Fruit fly (Drosophila melanogaster) whole organism, embryonic: ENCODE results near the gene CG31268.

Experiments used
- Antp ChIP-seq: fragments of 200-800 bp; sonication (Bioruptor generic); optimal IDR thresholded peaks from 3 replicates; lab custom pipeline; 2016; ENCODE audit warnings: missing biosample characterization, missing genetic modification characterization
- Bdp1 ChIP-seq: fragments of 200-800 bp; sonication (Bioruptor generic); optimal IDR thresholded peaks from 3 replicates; lab custom pipeline; 2016; ENCODE audit warnings: missing biosample characterization, missing genetic modification characterization
- CG10147 ChIP-seq: fragments of 200-800 bp; sonication (Bioruptor generic); optimal IDR thresholded peaks from 2 replicates; lab custom pipeline; 2019; ENCODE audit warnings: missing biosample characterization, mild to moderate bottlenecking, missing genetic modification characterization, moderate library complexity
- CG10431 ChIP-seq: fragments of 200-800 bp; sonication (Bioruptor generic); optimal IDR thresholded peaks from 3 replicates; lab custom pipeline; 2018; ENCODE audit warnings: missing biosample characterization, mild to moderate bottlenecking, missing genetic modification characterization
- CG11696 ChIP-seq: fragments of 200-800 bp; sonication (Bioruptor generic); IDR thresholded peaks from 2 replicates; pipeline ENCODE4 v1.3.6; 2022; ENCODE audit warnings: missing biosample characterization, missing genetic modification characterization
- CG12942 ChIP-seq: fragments of 200-800 bp; sonication (Bioruptor generic); optimal IDR thresholded peaks from 3 replicates; lab custom pipeline; 2016; ENCODE audit warnings: missing biosample characterization, missing genetic modification characterization
- CG13287 ChIP-seq: fragments of 200-800 bp; sonication (Bioruptor generic); IDR thresholded peaks from 2 replicates; pipeline ENCODE4 v1.3.6; 2022; ENCODE audit warnings: missing biosample characterization, missing genetic modification characterization; ENCODE audit not compliant: partially characterized antibody
- CG1647 ChIP-seq: fragments of 200-800 bp; sonication (Bioruptor generic); optimal IDR thresholded peaks from 3 replicates; lab custom pipeline; 2016; ENCODE audit warnings: missing biosample characterization, missing genetic modification characterization
- CG16863 ChIP-seq: fragments of 200-800 bp; sonication (Bioruptor generic); optimal IDR thresholded peaks from 3 replicates; lab custom pipeline; 2016; ENCODE audit warnings: missing biosample characterization, missing genetic modification characterization
- CG17359 ChIP-seq: fragments of 200-800 bp; sonication (Bioruptor generic); optimal IDR thresholded peaks from 3 replicates; lab custom pipeline; 2018; ENCODE audit warnings: missing biosample characterization, mild to moderate bottlenecking, missing genetic modification characterization, moderate library complexity
- CG17568 ChIP-seq: fragments of 200-800 bp; sonication (Bioruptor generic); optimal IDR thresholded peaks from 2 replicates; lab custom pipeline; 2018; ENCODE audit warnings: missing biosample characterization, mild to moderate bottlenecking, missing genetic modification characterization, moderate library complexity
- CG1832 ChIP-seq: fragments of 200-800 bp; sonication (Bioruptor generic); optimal IDR thresholded peaks from 2 replicates; lab custom pipeline; 2017; ENCODE audit warnings: missing biosample characterization, mild to moderate bottlenecking, missing genetic modification characterization, inconsistent platforms
- CG2889 ChIP-seq: fragments of 200-800 bp; sonication (Bioruptor generic); IDR thresholded peaks from 3 replicates; pipeline ENCODE4 v1.3.6; 2022; ENCODE audit warnings: missing biosample characterization, missing genetic modification characterization
- CG30431 ChIP-seq: fragments of 200-800 bp; sonication (Bioruptor generic); optimal IDR thresholded peaks from 2 replicates; lab custom pipeline; 2017; ENCODE audit warnings: missing biosample characterization, missing genetic modification characterization
- CG32772 ChIP-seq: fragments of 200-800 bp; sonication (Bioruptor generic); IDR thresholded peaks from 2 replicates; pipeline ENCODE4 v1.3.6; 2022; ENCODE audit warnings: missing biosample characterization, missing genetic modification characterization
- CG33557 ChIP-seq: fragments of 200-800 bp; sonication (Bioruptor generic); optimal IDR thresholded peaks from 2 replicates; lab custom pipeline; 2019; ENCODE audit warnings: missing biosample characterization, mild to moderate bottlenecking, missing genetic modification characterization, moderate library complexity
- CG3726 ChIP-seq: fragments of 200-800 bp; sonication (Bioruptor generic); IDR thresholded peaks from 3 replicates; pipeline ENCODE4, ENCODE4 v1.3.6; 2022; ENCODE audit warnings: missing biosample characterization, missing genetic modification characterization
- CG3838 ChIP-seq: fragments of 200-800 bp; sonication (Bioruptor generic); optimal IDR thresholded peaks from 3 replicates; lab custom pipeline; 2016; ENCODE audit warnings: missing biosample characterization, missing genetic modification characterization
- CG4404 ChIP-seq: fragments of 200-800 bp; sonication (Bioruptor generic); IDR thresholded peaks from 2 replicates; pipeline ENCODE4 v1.3.6; 2022; ENCODE audit warnings: missing biosample characterization, missing genetic modification characterization
- CG7745 ChIP-seq: fragments of 200-800 bp; sonication (Bioruptor generic); optimal IDR thresholded peaks from 2 replicates; lab custom pipeline; 2018; ENCODE audit warnings: missing biosample characterization, mild to moderate bottlenecking, missing genetic modification characterization, moderate library complexity
- CG7786 ChIP-seq: fragments of 200-800 bp; sonication (Bioruptor generic); optimal IDR thresholded peaks from 2 replicates; lab custom pipeline; 2016; ENCODE audit warnings: missing biosample characterization, missing genetic modification characterization
- CG7928 ChIP-seq: fragments of 200-800 bp; sonication (Bioruptor generic); optimal IDR thresholded peaks from 2 replicates; lab custom pipeline; 2017; ENCODE audit warnings: missing biosample characterization, mild to moderate bottlenecking, missing genetic modification characterization
- CG9727 ChIP-seq: fragments of 200-800 bp; sonication (Bioruptor generic); optimal IDR thresholded peaks from 3 replicates; lab custom pipeline; 2017; ENCODE audit warnings: missing biosample characterization, mild to moderate bottlenecking, missing genetic modification characterization
- CG9932 ChIP-seq: fragments of 200-800 bp; sonication (Bioruptor generic); IDR thresholded peaks from 2 replicates; pipeline ENCODE4 v1.3.6; 2022; ENCODE audit warnings: missing biosample characterization, missing genetic modification characterization
- CrebB ChIP-seq: fragments of 200-800 bp; sonication (Bioruptor generic); optimal IDR thresholded peaks from 3 replicates; lab custom pipeline; 2018; ENCODE audit warnings: missing biosample characterization, mild to moderate bottlenecking, missing genetic modification characterization
- D19A ChIP-seq: fragments of 200-800 bp; optimal IDR thresholded peaks from 3 replicates; lab custom pipeline; 2019; ENCODE audit warnings: missing biosample characterization, mild to moderate bottlenecking, missing genetic modification characterization, moderate library complexity
- Eip74EF ChIP-seq, 2 experiments: fragments of 200-800 bp in 1 of 2; fragments of >200 bp in 1 of 2; sonication (Bioruptor generic) in 1 of 2; optimal IDR thresholded peaks; 2 replicates each; lab custom pipeline; 2017 to 2019; ENCODE audit warnings: missing biosample characterization in 2 of 2, missing genetic modification characterization in 2 of 2, mild to moderate bottlenecking in 1 of 2, moderate library complexity in 1 of 2
- HLH3B ChIP-seq: fragments of 200-800 bp; sonication (Bioruptor generic); IDR thresholded peaks from 2 replicates; pipeline ENCODE4 v1.3.6; 2022; ENCODE audit warnings: missing biosample characterization, missing genetic modification characterization
- Jarid2 ChIP-seq: fragments of 200-800 bp; sonication (Bioruptor generic); optimal IDR thresholded peaks from 3 replicates; lab custom pipeline; 2017; ENCODE audit warnings: mild to moderate bottlenecking, missing biosample characterization, missing genetic modification reagents, missing genetic modification characterization
- Med ChIP-seq: fragments of 200-800 bp; sonication (Bioruptor generic); peaks from one replicate; lab custom pipeline; 2016; ENCODE audit warnings: missing biosample characterization, missing genetic modification characterization, mild to moderate bottlenecking, inconsistent platforms, moderate library complexity
- Nf-YA ChIP-seq: fragments of 200-800 bp; sonication (Bioruptor generic); IDR thresholded peaks from 2 replicates; pipeline ENCODE4 v1.3.6; 2022; ENCODE audit warnings: missing biosample characterization, missing genetic modification characterization
- Sin3A ChIP-seq: fragments of >200 bp; optimal IDR thresholded peaks from 2 replicates; lab custom pipeline; 2018
- TFAM ChIP-seq: fragments of 200-800 bp; sonication (Bioruptor generic); optimal IDR thresholded peaks from 2 replicates; lab custom pipeline; 2017; ENCODE audit warnings: missing biosample characterization, missing genetic modification characterization, inconsistent platforms
- Xbp1 ChIP-seq: fragments of 200-800 bp; sonication (Bioruptor generic); optimal IDR thresholded peaks from 3 replicates; lab custom pipeline; 2016; ENCODE audit warnings: missing biosample characterization, mild to moderate bottlenecking, missing genetic modification characterization
- amos ChIP-seq: fragments of 200-800 bp; sonication (Bioruptor generic); IDR thresholded peaks from 2 replicates; pipeline ENCODE4 v1.3.6; 2022; ENCODE audit warnings: missing biosample characterization, missing genetic modification characterization; ENCODE audit not compliant: partially characterized antibody
- croc ChIP-seq: fragments of 200-800 bp; sonication (Bioruptor generic); conservative IDR thresholded peaks from 3 replicates; pipeline ENCODE4 v1.3.6; 2022; ENCODE audit warnings: missing biosample characterization, missing genetic modification characterization
- da ChIP-seq: fragments of 200-800 bp; sonication (Bioruptor generic); optimal IDR thresholded peaks from 2 replicates; lab custom pipeline; 2016; ENCODE audit warnings: missing biosample characterization, missing genetic modification characterization
- disco-r ChIP-seq: fragments of 200-800 bp; sonication (Bioruptor generic); optimal IDR thresholded peaks from 2 replicates; lab custom pipeline; 2016; ENCODE audit warnings: missing biosample characterization, missing genetic modification characterization
- gcm2 ChIP-seq: fragments of 200-800 bp; sonication (Bioruptor generic); optimal IDR thresholded peaks from 2 replicates; lab custom pipeline; 2016; ENCODE audit warnings: missing biosample characterization, missing genetic modification characterization
- grau ChIP-seq: fragments of 200-800 bp; optimal IDR thresholded peaks from 3 replicates; lab custom pipeline; 2019; ENCODE audit warnings: missing biosample characterization, mild to moderate bottlenecking, missing genetic modification characterization, moderate library complexity
- ind ChIP-seq: fragments of 200-800 bp; sonication (Bioruptor generic); optimal IDR thresholded peaks from 3 replicates; lab custom pipeline; 2016; ENCODE audit warnings: missing biosample characterization, missing genetic modification characterization
- mam ChIP-seq: fragments of 200-800 bp; sonication (Bioruptor generic); optimal IDR thresholded peaks from 3 replicates; lab custom pipeline; 2016; ENCODE audit warnings: missing biosample characterization, missing genetic modification characterization
- nerfin-1 ChIP-seq: fragments of 200-800 bp; sonication (Bioruptor generic); optimal IDR thresholded peaks from 3 replicates; lab custom pipeline; 2019; ENCODE audit warnings: missing biosample characterization, mild to moderate bottlenecking, missing genetic modification characterization, moderate library complexity
- pros ChIP-seq: fragments of 200-800 bp; sonication (Bioruptor generic); optimal IDR thresholded peaks from 3 replicates; lab custom pipeline; 2019; ENCODE audit warnings: missing biosample characterization, mild to moderate bottlenecking, missing genetic modification characterization, moderate library complexity
- repo ChIP-seq: fragments of 200-800 bp; sonication (Bioruptor generic); optimal IDR thresholded peaks from 2 replicates; lab custom pipeline; 2016; ENCODE audit warnings: missing biosample characterization, missing genetic modification characterization
- stc ChIP-seq: fragments of 200-800 bp; sonication (Bioruptor generic); IDR thresholded peaks from 2 replicates; pipeline ENCODE4 v1.3.6; 2022; ENCODE audit warnings: missing biosample characterization, missing genetic modification characterization
- sug ChIP-seq: fragments of 200-800 bp; optimal IDR thresholded peaks from 2 replicates; lab custom pipeline; 2019; ENCODE audit warnings: missing biosample characterization, mild to moderate bottlenecking, missing genetic modification characterization, moderate library complexity
- tgo ChIP-seq: fragments of 200-800 bp; sonication (Bioruptor generic); IDR thresholded peaks from 3 replicates; pipeline ENCODE4 v1.3.6; 2022; ENCODE audit warnings: missing biosample characterization, missing genetic modification characterization
- tin ChIP-seq: fragments of 200-800 bp; sonication (Bioruptor generic); optimal IDR thresholded peaks from 3 replicates; lab custom pipeline; 2016; ENCODE audit warnings: missing biosample characterization, missing genetic modification characterization

The CG31268 gene

dm6 chr3R:17065018-17065784 lies 33.6 kb downstream of the CG31268 start:
- TF ChIP-seq disco-r (GFP tag; lab: Kevin White, UChicago) (peak; percentile 64), TFAM (peak; percentile 52), CG16863 (GFP tag; lab: Kevin White, UChicago) (peak; percentile 91), gcm2 (GFP tag; lab: Kevin White, UChicago) (peak; percentile 86), CG33557 (GFP tag; lab: Kevin White, UChicago) (peak; percentile 75), mam (GFP tag; lab: Kevin White, UChicago) (peak; percentile 91), D19A (tag; lab: Kevin White, UChicago) (peak; percentile 91), CG7745 (tag; lab: Kevin White, UChicago) (no peak), Antp (GFP tag; lab: Kevin White, UChicago) (peak; percentile 87), Bdp1 (peak; percentile 79), ind (GFP tag; lab: Kevin White, UChicago) (peak; percentile 94), HLH3B (GFP tag; lab: Robert Waterston, UW) (peak; percentile 89), CG10431 (GFP tag; lab: Kevin White, UChicago) (peak; percentile 83), grau (tag; lab: Kevin White, UChicago) (peak; percentile 95), stc (GFP tag; lab: Robert Waterston, UW) (peak; percentile 93), pros (GFP tag; lab: Kevin White, UChicago) (peak; percentile 28), CG1832 (peak; percentile 16), CG11696 (peak; percentile 74), CG9932 (GFP tag; lab: Robert Waterston, UW) (peak; percentile 86), Jarid2 (GFP tag; lab: Kevin White, UChicago) (peak; percentile 75), CG17359 (tag; lab: Kevin White, UChicago) (peak; percentile 96), tin (peak; percentile 86), CG3838 (GFP tag; lab: Kevin White, UChicago) (peak; percentile 83), CG2889 (GFP tag; lab: Robert Waterston, UW) (peak; percentile 81), CG10147 (GFP tag; lab: Kevin White, UChicago) (peak; percentile 91), CG13287 (0 out of 2 replicates have a peak, but pooled peaks have one; percentile 34), Xbp1 (peak; percentile 93), CG4404 (peak; percentile 66), CG3726 (GFP tag; lab: Robert Waterston, UW) (peak; percentile 82), CG32772 (GFP tag; lab: Robert Waterston, UW) (peak; percentile 84), Med (GFP tag; lab: Kevin White, UChicago) (peak; percentile 98), CG30431 (GFP tag; lab: Kevin White, UChicago) (peak; percentile 82), amos (GFP tag; lab: Robert Waterston, UW) (no peak; the same call in 1 of the 2 replicates), CG9727 (GFP tag; lab: Kevin White, UChicago) (peak; percentile 93), sug (peak; percentile 78), Sin3A (lab: Kevin White, UChicago) (no peak), CG7786 (peak; percentile 92), repo (GFP tag; lab: Kevin White, UChicago) (peak; percentile 57), CG17568 (GFP tag; lab: Kevin White, UChicago) (peak; percentile 86), CG7928 (GFP tag; lab: Kevin White, UChicago) (peak; percentile 65), CG12942 (GFP tag; lab: Kevin White, UChicago) (peak; percentile 85), tgo (GFP tag; lab: Robert Waterston, UW) (peak; percentile 91), CG1647 (GFP tag; lab: Kevin White, UChicago) (peak; percentile 90), Nf-YA (GFP tag; lab: Robert Waterston, UW) (peak; percentile 40), croc (GFP tag; lab: Robert Waterston, UW) (peak; percentile 88), nerfin-1 (tag; lab: Kevin White, UChicago) (peak; percentile 89), CrebB (peak; percentile 81), Eip74EF (GFP tag; optimal IDR thresholded peaks at IDR 0.05; lab: Kevin White, UChicago) (peak in 1 of 2 experiments; percentile 95), da (GFP tag; lab: Kevin White, UChicago) (peak; percentile 83)
